Fruit fly (Drosophila melanogaster): ENCODE data around the gene Msp300.
A peak's percentile ranks its signal among the peaks of the same experiment; 100 is the strongest.

Gene Msp300

dm6 chr2L:5052367-5052914 is 48.2 kb upstream of the Msp300 start, which contains the start of gene senju (continued):
- TF ChIP-seq CG2199 (GFP tag; IDR thresholded peaks at IDR 0.05) (0 out of 3 replicates have a peak, but pooled peaks have one; percentile 35), dati (GFP tag; IDR thresholded peaks at IDR 0.05) (peak; percentile 73; the same call in 1 of the 2 replicates), gsb-n (tag; optimal IDR thresholded peaks at IDR 0.05) (peak; percentile 69), CG9932 (GFP tag; IDR thresholded peaks at IDR 0.05) (peak; percentile 83), chm (GFP tag; IDR thresholded peaks at IDR 0.05) (peak; percentile 87), luna (GFP tag; optimal IDR thresholded peaks at IDR 0.05) (peak; percentile 46), CG14441 (GFP tag; IDR thresholded peaks at IDR 0.05) (peak; percentile 83), Stat92E (GFP tag; optimal IDR thresholded peaks at IDR 0.05) (peak in 1 of 3 experiments; percentile 8), Trl (optimal IDR thresholded peaks at IDR 0.05) (no peak), Trl (GFP tag; optimal IDR thresholded peaks at IDR 0.05) (peak; percentile 86), CG6272 (GFP tag; IDR thresholded peaks at IDR 0.05) (0 out of 2 replicates have a peak, but pooled peaks have one; percentile 27), emc (GFP tag; optimal IDR thresholded peaks at IDR 0.05) (peak; percentile 78), oc (tag; optimal IDR thresholded peaks at IDR 0.05) (peak; percentile 39), Dip3 (GFP tag; optimal IDR thresholded peaks at IDR 0.05) (peak; percentile 63), CG12299 (tag; optimal IDR thresholded peaks at IDR 0.05) (peak; percentile 50), eyg (GFP tag; optimal IDR thresholded peaks at IDR 0.05) (peak; percentile 82), en (GFP tag; optimal IDR thresholded peaks at IDR 0.05) (peak; percentile 62), Hand (GFP tag; optimal IDR thresholded peaks at IDR 0.05) (peak; percentile 82), CkIIα-i1 (GFP tag; IDR thresholded peaks at IDR 0.05) (no peak), CG5180 (GFP tag; optimal IDR thresholded peaks at IDR 0.05) (peak; percentile 62), Doc2 (GFP tag; IDR thresholded peaks at IDR 0.05) (no peak), CG7928 (GFP tag; optimal IDR thresholded peaks at IDR 0.05) (peak; percentile 32), seq (GFP tag; IDR thresholded peaks at IDR 0.05) (peak; percentile 81), Rx (GFP tag; IDR thresholded peaks at IDR 0.05) (peak; percentile 87), CG13624 (GFP tag; optimal IDR thresholded peaks at IDR 0.05) (peak; percentile 89), MESR4 (GFP tag; optimal IDR thresholded peaks at IDR 0.05) (peak; percentile 99), pan (optimal IDR thresholded peaks at IDR 0.05) (no peak), pan (GFP tag; optimal IDR thresholded peaks at IDR 0.05 in 1 of 2, IDR thresholded peaks at IDR 0.05 in 1 of 2) (peak in 1 of 2 experiments; percentile 90), CG14667 (GFP tag; IDR thresholded peaks at IDR 0.05) (peak; percentile 71), CG31388 (GFP tag; optimal IDR thresholded peaks at IDR 0.05) (peak; percentile 4), jumu (GFP tag; optimal IDR thresholded peaks at IDR 0.05) (peak; percentile 89), CG2889 (GFP tag; IDR thresholded peaks at IDR 0.05) (peak; percentile 71), trh (GFP tag; optimal IDR thresholded peaks at IDR 0.05) (peak; percentile 21), Adf1 (GFP tag; IDR thresholded peaks at IDR 0.05) (peak; percentile 62), trem (tag; optimal IDR thresholded peaks at IDR 0.05) (peak; percentile 51), h (optimal IDR thresholded peaks at IDR 0.05) (no peak), Gsc (GFP tag; IDR thresholded peaks at IDR 0.05) (no peak), HHEX (GFP tag; optimal IDR thresholded peaks at IDR 0.05) (peak; percentile 80), Nf-YA (GFP tag; IDR thresholded peaks at IDR 0.05) (peak; percentile 39; the same call in 1 of the 2 replicates), Hmr (GFP tag; optimal IDR thresholded peaks at IDR 0.05) (peak; percentile 91), nau (GFP tag; optimal IDR thresholded peaks at IDR 0.05) (peak; percentile 81), CG9727 (GFP tag; optimal IDR thresholded peaks at IDR 0.05) (peak; percentile 89), Max (GFP tag; optimal IDR thresholded peaks at IDR 0.05) (peak; percentile 90), CG8281 (tag; optimal IDR thresholded peaks at IDR 0.05) (peak; percentile 56), dpn (GFP tag; optimal IDR thresholded peaks at IDR 0.05) (peak; percentile 85 to 93), CG10267 (tag; optimal IDR thresholded peaks at IDR 0.05) (peak; percentile 99), crc (GFP tag; optimal IDR thresholded peaks at IDR 0.05) (peak; percentile 73), twi (tag; optimal IDR thresholded peaks at IDR 0.05) (peak; percentile 48), CoRest (tag; optimal IDR thresholded peaks at IDR 0.05) (peak; percentile 69), pita (GFP tag; optimal IDR thresholded peaks at IDR 0.05) (no peak), sd (tag; optimal IDR thresholded peaks at IDR 0.05) (peak; percentile 73)

Measured in whole organism, embryonic.